Worm (Caenorhabditis elegans) whole organism, mixed stage, embryonic: Measurements from ENCODE around the gene pole-4.

ENCODE experiments used
- blmp-1 ChIP-seq: fragments of 150-350 bp; optimal IDR thresholded peaks from 2 replicates; lab custom pipeline; 2014; ENCODE audit warnings: missing biosample characterization, missing genetic modification characterization
- lin-13 ChIP-seq: fragments of 150-350 bp; optimal IDR thresholded peaks from 2 replicates; lab custom pipeline; 2014; ENCODE audit warnings: missing biosample characterization, missing genetic modification characterization
- nhr-237 ChIP-seq: fragments of 150-350 bp; optimal IDR thresholded peaks from 2 replicates; lab custom pipeline; 2014; ENCODE audit warnings: missing biosample characterization, missing genetic modification characterization

- TF ChIP-seq nhr-237 (tag; lab: Kevin White, UChicago) (no peak), lin-13 (tag; lab: Kevin White, UChicago) (no peak), blmp-1 (tag; lab: Kevin White, UChicago) (no peak)
Observed at ce11 chrII:14940325-14940724, 28.8 kb downstream of the pole-4 start.
